Fruit fly (Drosophila melanogaster) whole organism, prepupa: Measurements from ENCODE around the gene CG14324.

Source experiments
- CG11902 ChIP-seq: fragments of 200-800 bp; sonication (Bioruptor generic); optimal IDR thresholded peaks from 3 replicates; lab custom pipeline; 2016; ENCODE audit warnings: missing biosample characterization, missing genetic modification characterization
- CG1621 ChIP-seq: fragments of 200-800 bp; sonication (Bioruptor generic); optimal IDR thresholded peaks from 3 replicates; lab custom pipeline; 2018; ENCODE audit warnings: missing biosample characterization, mild to moderate bottlenecking, missing genetic modification characterization
- CG34406 ChIP-seq: fragments of 200-800 bp; sonication (Bioruptor generic); optimal IDR thresholded peaks from 3 replicates; lab custom pipeline; 2016; ENCODE audit warnings: missing biosample characterization, missing genetic modification characterization
- CG4318 ChIP-seq: fragments of 200-800 bp; sonication (Bioruptor generic); optimal IDR thresholded peaks from 3 replicates; lab custom pipeline; 2017; ENCODE audit warnings: missing biosample characterization, mild to moderate bottlenecking, missing genetic modification characterization
- CG6276 ChIP-seq: fragments of 200-800 bp; sonication (Bioruptor generic); optimal IDR thresholded peaks from 2 replicates; lab custom pipeline; 2017; ENCODE audit warnings: missing biosample characterization, mild to moderate bottlenecking, missing genetic modification characterization
- CG8119 ChIP-seq: fragments of 200-800 bp; sonication (Bioruptor generic); IDR thresholded peaks from 3 replicates; pipeline ENCODE4 v1.3.6; 2022; ENCODE audit warnings: missing biosample characterization, missing genetic modification characterization
- CG9139 ChIP-seq: fragments of 200-800 bp; sonication (Bioruptor generic); optimal IDR thresholded peaks from 3 replicates; lab custom pipeline; 2017; ENCODE audit warnings: missing biosample characterization, mild to moderate bottlenecking, missing genetic modification characterization
- Hr38 ChIP-seq: sonication (Bioruptor generic); optimal IDR thresholded peaks from 2 replicates; lab custom pipeline; 2016; ENCODE audit warnings: missing biosample characterization, missing genetic modification characterization
- Hr4 ChIP-seq: fragments of 200-800 bp; sonication (Bioruptor generic); optimal IDR thresholded peaks from 3 replicates; lab custom pipeline; 2016; ENCODE audit warnings: missing biosample characterization, missing genetic modification characterization
- Lpt ChIP-seq: fragments of 200-800 bp; sonication (Bioruptor generic); optimal IDR thresholded peaks from 3 replicates; lab custom pipeline; 2016; ENCODE audit warnings: missing biosample characterization, missing genetic modification characterization
- Sox102F ChIP-seq: fragments of 200-800 bp; sonication (Bioruptor generic); optimal IDR thresholded peaks from 2 replicates; lab custom pipeline; 2016; ENCODE audit warnings: missing biosample characterization, mild to moderate bottlenecking, missing genetic modification characterization
- fd59A ChIP-seq: fragments of 200-800 bp; sonication (Bioruptor generic); optimal IDR thresholded peaks from 2 replicates; lab custom pipeline; 2017; ENCODE audit warnings: missing biosample characterization, mild to moderate bottlenecking, missing genetic modification characterization, missing genetic modification reagents
- lz ChIP-seq: fragments of 200-800 bp; sonication (Bioruptor generic); optimal IDR thresholded peaks from 3 replicates; lab custom pipeline; 2016; ENCODE audit warnings: missing biosample characterization, missing genetic modification characterization

DNA sequence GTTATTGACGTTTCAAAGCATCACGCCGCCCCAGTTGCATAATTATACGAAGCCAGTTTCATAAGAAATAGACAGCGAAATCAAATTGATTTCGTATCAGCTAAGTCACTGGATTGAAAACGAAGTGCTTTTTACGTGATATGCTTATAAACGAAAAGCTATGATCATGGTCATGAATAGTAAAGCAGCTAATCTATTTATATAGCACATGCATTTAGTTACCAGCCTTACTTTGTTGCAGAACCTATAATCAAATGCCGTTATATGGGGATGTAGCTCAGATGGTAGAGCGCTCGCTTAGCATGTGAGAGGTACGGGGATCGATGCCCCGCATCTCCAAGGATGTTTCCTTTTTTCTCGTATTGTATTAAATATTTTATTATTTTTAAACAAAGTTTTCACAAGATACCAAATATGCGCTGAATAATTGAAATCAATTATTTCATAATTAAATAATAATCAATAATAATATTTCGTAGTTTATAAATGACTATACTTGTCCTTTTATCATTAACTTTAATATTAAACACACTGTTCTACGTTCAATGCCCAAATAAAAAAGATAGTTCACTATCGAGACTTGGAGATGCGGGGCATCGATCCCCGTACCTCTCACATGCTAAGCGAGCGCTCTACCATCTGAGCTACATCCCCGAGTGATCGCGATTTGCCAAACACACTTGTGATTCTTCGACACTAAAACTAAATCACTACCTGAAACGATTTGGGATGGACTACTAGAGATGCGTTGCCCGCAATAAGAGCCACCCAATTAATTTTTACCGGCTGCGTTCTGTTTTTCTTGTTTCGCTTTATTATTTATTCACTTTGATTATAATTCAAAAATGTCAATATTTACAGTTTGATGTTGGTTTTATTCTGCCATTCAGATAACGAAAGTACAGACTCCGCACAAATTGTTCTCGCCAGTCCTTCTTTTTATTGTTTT is 27.8 kb upstream of the CG14324 start:
- TF ChIP-seq CG11902 = no peak
- TF ChIP-seq CG6276 (GFP tag; lab: Kevin White, UChicago) = no peak
- TF ChIP-seq CG34406 = no peak
- no peak for TF ChIP-seq CG8119 (GFP tag; lab: Robert Waterston, UW)
- TF ChIP-seq CG9139 (GFP tag; lab: Kevin White, UChicago) = no peak
- no peak for TF ChIP-seq Hr38 (GFP tag; lab: Kevin White, UChicago)
- TF ChIP-seq Hr4 (GFP tag; lab: Kevin White, UChicago) = no peak
- TF ChIP-seq fd59A (GFP tag; lab: Kevin White, UChicago) = no peak
- no peak for TF ChIP-seq Lpt (GFP tag; lab: Kevin White, UChicago)
- peak; percentile 34 for TF ChIP-seq Sox102F (GFP tag; lab: Kevin White, UChicago)
- TF ChIP-seq CG4318 = no peak
- TF ChIP-seq CG1621 = no peak
- no peak for TF ChIP-seq lz (GFP tag; lab: Kevin White, UChicago)
